Worm (Caenorhabditis elegans) whole organism, early embryonic: ENCODE measurements around the gene gpla-1.

Experiments
- B0310.2 ChIP-seq: sonication (generic microtip); optimal IDR thresholded peaks from 2 replicates; lab custom pipeline; 2016; ENCODE audit warnings: mild to moderate bottlenecking, missing genetic modification characterization, missing compliant biosample characterization
- F13C5.2 ChIP-seq: sonication (generic microtip); optimal IDR thresholded peaks from 2 replicates; lab custom pipeline; 2017; ENCODE audit warnings: mild to moderate bottlenecking, missing genetic modification characterization, inconsistent platforms, missing compliant biosample characterization
- aly-1 ChIP-seq: sonication (generic microtip); optimal IDR thresholded peaks from 2 replicates; lab custom pipeline; 2016; ENCODE audit warnings: missing genetic modification characterization, missing compliant biosample characterization
- ama-1 ChIP-seq: fragments of 150-350 bp; optimal IDR thresholded peaks from 2 replicates; lab custom pipeline; 2014
- ceh-13 ChIP-seq: fragments of 200-800 bp; sonication (Bioruptor generic); optimal IDR thresholded peaks from 2 replicates; lab custom pipeline; 2018; ENCODE audit warnings: mild to moderate bottlenecking, missing genetic modification characterization, missing compliant biosample characterization
- ceh-36 ChIP-seq: sonication (generic microtip); optimal IDR thresholded peaks from 2 replicates; lab custom pipeline; 2016; ENCODE audit warnings: missing genetic modification characterization, inconsistent platforms, missing compliant biosample characterization
- ets-7 ChIP-seq: sonication (generic microtip); optimal IDR thresholded peaks from 2 replicates; lab custom pipeline; 2016; ENCODE audit warnings: missing genotype, missing genetic modification characterization, missing compliant biosample characterization
- flt-1 ChIP-seq: fragments of 200-800 bp; sonication (Bioruptor generic); IDR thresholded peaks from 2 replicates; pipeline ENCODE4 v1.3.6; 2022; ENCODE audit warnings: missing genetic modification characterization, missing compliant biosample characterization
- hmbx-1 ChIP-seq: sonication (generic microtip); optimal IDR thresholded peaks from 2 replicates; lab custom pipeline; 2016; ENCODE audit warnings: mild to moderate bottlenecking, missing genetic modification characterization, missing compliant biosample characterization
- hmg-4 ChIP-seq: fragments of 200-800 bp; sonication (Bioruptor generic); optimal IDR thresholded peaks from 2 replicates; lab custom pipeline; 2018; ENCODE audit warnings: mild to moderate bottlenecking, missing genetic modification characterization, missing compliant biosample characterization
- hnd-1 ChIP-seq: sonication (generic microtip); optimal IDR thresholded peaks from 2 replicates; lab custom pipeline; 2016; ENCODE audit warnings: missing genetic modification characterization, missing compliant biosample characterization
- pes-1 ChIP-seq: fragments of 200-800 bp; sonication (Bioruptor generic); IDR thresholded peaks from 2 replicates; pipeline ENCODE4 v1.3.6; 2022; ENCODE audit warnings: missing genetic modification reagents, missing genetic modification characterization, missing compliant biosample characterization
- scrt-1 ChIP-seq: fragments of 200-800 bp; sonication (Bioruptor generic); IDR thresholded peaks from 2 replicates; pipeline ENCODE4 v1.3.6; 2022; ENCODE audit warnings: missing genetic modification characterization, missing compliant biosample characterization
- sea-1 ChIP-seq: fragments of 200-800 bp; sonication (Bioruptor generic); conservative IDR thresholded peaks from 2 replicates; pipeline ENCODE4 v1.3.6; 2022; ENCODE audit warnings: missing genetic modification characterization, missing compliant biosample characterization
- tbx-11 ChIP-seq: fragments of 200-800 bp; sonication (Bioruptor generic); IDR thresholded peaks from 2 replicates; pipeline ENCODE4 v1.3.6; 2022; ENCODE audit warnings: missing genetic modification characterization, missing compliant biosample characterization
- tbx-37 ChIP-seq: fragments of 200-800 bp; sonication (Bioruptor generic); conservative IDR thresholded peaks from 2 replicates; pipeline ENCODE4 v1.3.6; 2022; ENCODE audit warnings: missing genetic modification reagents, missing genetic modification characterization, missing compliant biosample characterization
- tra-4 ChIP-seq: sonication (generic microtip); optimal IDR thresholded peaks from 2 replicates; lab custom pipeline; 2017; ENCODE audit warnings: missing genetic modification characterization, missing compliant biosample characterization

The gpla-1 gene

DNA sequence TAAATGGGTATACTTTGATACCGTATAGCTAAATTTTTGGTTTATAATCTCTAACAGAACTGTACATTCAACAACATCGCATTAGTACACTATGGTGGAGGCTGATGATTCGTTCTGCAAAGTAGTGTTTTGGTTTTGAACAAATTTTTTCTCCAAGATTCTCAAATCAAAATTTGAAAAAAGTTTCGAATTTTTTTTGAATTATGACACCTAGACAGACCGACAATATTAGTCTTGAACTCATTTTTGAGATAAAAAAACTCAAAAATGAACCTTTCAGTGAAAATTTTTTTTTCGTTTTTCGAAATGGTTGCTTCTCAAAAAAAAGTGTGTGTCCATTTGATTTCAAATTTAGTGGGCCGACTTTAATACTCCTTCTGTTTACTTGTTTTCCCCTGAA, 7.8 kb upstream of the gpla-1 start:
- TF ChIP-seq F13C5.2 (tag; lab: Kevin White, UChicago) (no peak), ets-7 (no peak), tra-4 (tag; lab: Kevin White, UChicago) (no peak), tbx-37 (GFP tag; lab: Robert Waterston, UW) (no peak), hmg-4 (no peak), ceh-13 (GFP tag; lab: Kevin White, UChicago) (no peak), aly-1 (no peak), hnd-1 (tag; lab: Kevin White, UChicago) (no peak), tbx-11 (GFP tag; lab: Robert Waterston, UW) (no peak), scrt-1 (GFP tag; lab: Robert Waterston, UW) (no peak), ama-1 (lab: Kevin White, UChicago) (no peak), sea-1 (no peak), ceh-36 (tag; lab: Kevin White, UChicago) (no peak)

ce11 chrV:11943737-11944136, 6.1 kb upstream of the gpla-1 start:
- no peak for TF ChIP-seq pes-1 (GFP tag; lab: Robert Waterston, UW)
- TF ChIP-seq aly-1: no peak
- no peak for TF ChIP-seq scrt-1 (GFP tag; lab: Robert Waterston, UW)
- TF ChIP-seq hmg-4: no peak
- no peak for TF ChIP-seq ets-7
- no peak for TF ChIP-seq tra-4 (tag; lab: Kevin White, UChicago)

ce11 chrV:11942325-11942724, 4.7 kb upstream of the gpla-1 start, which contains the start of gene F58H1.6:
Gene F58H1.6 (plus strand): TSS chrV:11942625.
- TF ChIP-seq hmg-4 (no peak), pes-1 (GFP tag; lab: Robert Waterston, UW) (no peak), sea-1 (no peak), aly-1 (no peak), ceh-13 (GFP tag; lab: Kevin White, UChicago) (no peak), hnd-1 (tag; lab: Kevin White, UChicago) (no peak), scrt-1 (GFP tag; lab: Robert Waterston, UW) (no peak), ceh-36 (tag; lab: Kevin White, UChicago) (no peak), tbx-37 (GFP tag; lab: Robert Waterston, UW) (no peak), tra-4 (tag; lab: Kevin White, UChicago) (no peak)

ce11 chrV:11941664-11942063, 4.1 kb upstream of the gpla-1 start:
- TF ChIP-seq ceh-36 (tag; lab: Kevin White, UChicago) (no peak), hmg-4 (no peak), aly-1 (no peak), ama-1 (lab: Kevin White, UChicago) (no peak), B0310.2 (tag; lab: Kevin White, UChicago) (no peak), pes-1 (GFP tag; lab: Robert Waterston, UW) (no peak), hmbx-1 (tag; lab: Kevin White, UChicago) (no peak), tra-4 (tag; lab: Kevin White, UChicago) (no peak), sea-1 (no peak), ets-7 (no peak), tbx-11 (GFP tag; lab: Robert Waterston, UW) (no peak)

DNA sequence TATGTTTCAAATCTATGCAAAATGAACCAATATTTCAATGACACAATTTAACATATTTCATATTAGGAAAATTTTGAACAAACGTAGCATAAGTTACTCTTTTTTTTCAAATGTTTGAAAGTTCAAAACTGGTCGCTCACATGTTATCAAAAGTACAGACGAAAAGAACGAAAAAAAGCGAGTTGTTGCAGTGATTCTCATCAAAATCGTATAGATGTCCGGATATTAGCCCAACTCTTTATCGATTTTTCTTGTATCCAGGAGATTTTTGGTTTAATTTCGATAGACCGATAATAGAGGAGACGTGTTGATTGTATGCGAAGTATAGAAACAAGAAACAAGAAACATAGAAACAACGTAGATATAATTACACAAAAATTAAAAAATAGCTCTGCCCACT, 2.7 kb upstream of the gpla-1 start:
- TF ChIP-seq scrt-1 (GFP tag; lab: Robert Waterston, UW): no peak
- no peak for TF ChIP-seq ama-1 (lab: Kevin White, UChicago)
- TF ChIP-seq ceh-13 (GFP tag; lab: Kevin White, UChicago): no peak
- no peak for TF ChIP-seq tra-4 (tag; lab: Kevin White, UChicago)
- TF ChIP-seq sea-1: no peak
- no peak for TF ChIP-seq ets-7
- no peak for TF ChIP-seq ceh-36 (tag; lab: Kevin White, UChicago)
- TF ChIP-seq F13C5.2 (tag; lab: Kevin White, UChicago): no peak
- no peak for TF ChIP-seq flt-1 (GFP tag; lab: Robert Waterston, UW)
- no peak for TF ChIP-seq tbx-11 (GFP tag; lab: Robert Waterston, UW)
- no peak for TF ChIP-seq pes-1 (GFP tag; lab: Robert Waterston, UW)
- no peak for TF ChIP-seq B0310.2 (tag; lab: Kevin White, UChicago)
- no peak for TF ChIP-seq hnd-1 (tag; lab: Kevin White, UChicago)

DNA sequence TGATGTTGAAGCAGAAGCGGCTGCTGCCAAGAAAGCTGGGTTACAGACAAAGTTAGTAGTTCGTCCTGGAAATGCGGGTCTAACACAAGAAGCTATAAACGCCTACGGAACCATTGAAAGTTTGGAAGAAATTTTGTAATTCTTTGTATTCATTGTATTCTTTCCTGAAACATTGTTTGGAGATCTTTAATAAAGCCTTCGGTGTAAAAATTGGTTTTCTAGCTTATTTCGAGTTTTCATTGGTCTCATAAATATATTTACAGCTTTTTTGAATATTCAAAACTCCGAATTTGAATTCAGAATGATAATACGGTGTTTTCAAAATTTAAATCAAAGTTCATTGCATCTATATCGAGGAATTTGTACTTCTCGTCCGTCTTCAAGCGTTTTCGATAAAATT, 2.8 kb downstream of the gpla-1 start, which contains the start of gene F58H1.8:
Gene F58H1.8, plus strand, starts transcription at position 301 of the 400 bp plus-strand sequence.
- TF ChIP-seq ama-1 (lab: Kevin White, UChicago) (no peak), tbx-37 (GFP tag; lab: Robert Waterston, UW) (no peak), pes-1 (GFP tag; lab: Robert Waterston, UW) (no peak), aly-1 (no peak), B0310.2 (tag; lab: Kevin White, UChicago) (no peak)

- TF ChIP-seq ceh-36 (tag; lab: Kevin White, UChicago) (no peak), F13C5.2 (tag; lab: Kevin White, UChicago) (peak; percentile 30), tbx-37 (GFP tag; lab: Robert Waterston, UW) (peak; percentile 18; the same call in 1 of the 2 replicates), ets-7 (no peak), sea-1 (no peak), tra-4 (tag; lab: Kevin White, UChicago) (peak; percentile 14), ama-1 (lab: Kevin White, UChicago) (no peak), hmbx-1 (tag; lab: Kevin White, UChicago) (peak; percentile 34), pes-1 (GFP tag; lab: Robert Waterston, UW) (no peak), flt-1 (GFP tag; lab: Robert Waterston, UW) (no peak), B0310.2 (tag; lab: Kevin White, UChicago) (no peak), scrt-1 (GFP tag; lab: Robert Waterston, UW) (no peak), aly-1 (no peak), hnd-1 (tag; lab: Kevin White, UChicago) (no peak), ceh-13 (GFP tag; lab: Kevin White, UChicago) (no peak), hmg-4 (no peak), tbx-11 (GFP tag; lab: Robert Waterston, UW) (no peak)
Measured at ce11 chrV:11933196-11934028, 4.2 kb downstream of the gpla-1 start, which contains the start of the genes aman-2 and F58H1.3. Gene aman-2 (minus strand): TSS chrV:11933246. Gene F58H1.3 (plus strand): TSS chrV:11933978.
